Fruit fly (Drosophila melanogaster) whole organism, embryonic: ENCODE data around the gene CG34268.

Experiments
- C15 ChIP-seq: fragments of 200-800 bp; sonication (Bioruptor generic); IDR thresholded peaks from 3 replicates; pipeline ENCODE4 v1.3.6; 2022; ENCODE audit warnings: missing biosample characterization, missing genetic modification characterization
- CG10565 ChIP-seq: fragments of 200-800 bp; sonication (Bioruptor generic); optimal IDR thresholded peaks from 3 replicates; lab custom pipeline; 2016; ENCODE audit warnings: missing biosample characterization, mild to moderate bottlenecking, missing genetic modification characterization
- CG11504 ChIP-seq: fragments of 200-800 bp; sonication (Bioruptor generic); optimal IDR thresholded peaks from 3 replicates; lab custom pipeline; 2019; ENCODE audit warnings: missing biosample characterization, mild to moderate bottlenecking, missing genetic modification characterization, moderate library complexity
- CG13894 ChIP-seq: fragments of 200-800 bp; sonication (Bioruptor generic); optimal IDR thresholded peaks from 3 replicates; lab custom pipeline; 2018; ENCODE audit warnings: missing biosample characterization, mild to moderate bottlenecking, missing genetic modification characterization, moderate library complexity
- CG14014 ChIP-seq: fragments of 200-800 bp; sonication (Bioruptor generic); IDR thresholded peaks from 2 replicates; pipeline ENCODE4 v1.3.6; 2022; ENCODE audit warnings: missing biosample characterization, missing genetic modification characterization
- CG1603 ChIP-seq: fragments of 200-800 bp; sonication (Bioruptor generic); optimal IDR thresholded peaks from 2 replicates; lab custom pipeline; 2019; ENCODE audit warnings: missing biosample characterization, mild to moderate bottlenecking, missing genetic modification characterization, moderate library complexity
- CG17912 ChIP-seq: fragments of 200-800 bp; sonication (Bioruptor generic); optimal IDR thresholded peaks from 2 replicates; lab custom pipeline; 2018; ENCODE audit warnings: missing biosample characterization, mild to moderate bottlenecking, missing genetic modification characterization
- CG2678 ChIP-seq: fragments of 200-800 bp; sonication (Bioruptor generic); optimal IDR thresholded peaks from 3 replicates; lab custom pipeline; 2019; ENCODE audit warnings: missing biosample characterization, mild to moderate bottlenecking, missing genetic modification characterization, moderate library complexity
- CG2889 ChIP-seq: fragments of 200-800 bp; sonication (Bioruptor generic); IDR thresholded peaks from 3 replicates; pipeline ENCODE4 v1.3.6; 2022; ENCODE audit warnings: missing biosample characterization, missing genetic modification characterization
- CG31365 ChIP-seq: fragments of 200-800 bp; sonication (Bioruptor generic); optimal IDR thresholded peaks from 2 replicates; lab custom pipeline; 2018; ENCODE audit warnings: missing biosample characterization, mild to moderate bottlenecking, missing genetic modification characterization
- CG32532 ChIP-seq: fragments of 200-800 bp; sonication (Bioruptor generic); IDR thresholded peaks from 2 replicates; pipeline ENCODE4 v1.3.6; 2022; ENCODE audit warnings: missing biosample characterization, missing genetic modification characterization
- CG4282 ChIP-seq: fragments of 200-800 bp; sonication (Bioruptor generic); optimal IDR thresholded peaks from 2 replicates; lab custom pipeline; 2016; ENCODE audit warnings: missing biosample characterization, missing genetic modification characterization
- CG6272 ChIP-seq: fragments of 200-800 bp; sonication (Bioruptor generic); IDR thresholded peaks from 2 replicates; pipeline ENCODE4 v1.3.6; 2022; ENCODE audit warnings: missing biosample characterization, missing genetic modification characterization
- CG7556 ChIP-seq: fragments of 200-800 bp; sonication (Bioruptor generic); optimal IDR thresholded peaks from 2 replicates; lab custom pipeline; 2017; ENCODE audit warnings: missing biosample characterization, mild to moderate bottlenecking, missing genetic modification characterization
- CG8924 ChIP-seq: fragments of 200-800 bp; optimal IDR thresholded peaks from 3 replicates; lab custom pipeline; 2019; ENCODE audit warnings: missing biosample characterization, mild to moderate bottlenecking, missing genetic modification characterization, moderate library complexity
- CG9797 ChIP-seq: fragments of 200-800 bp; sonication (Bioruptor generic); optimal IDR thresholded peaks from 3 replicates; lab custom pipeline; 2018; ENCODE audit warnings: missing biosample characterization, mild to moderate bottlenecking, missing genetic modification characterization
- CTCF ChIP-seq: fragments of 200-800 bp; sonication (Bioruptor generic); optimal IDR thresholded peaks from 2 replicates; lab custom pipeline; 2017; ENCODE audit warnings: missing biosample characterization, mild to moderate bottlenecking, missing genetic modification characterization, moderate library complexity
- Dad ChIP-seq: fragments of 200-800 bp; sonication (Bioruptor generic); optimal IDR thresholded peaks from 3 replicates; lab custom pipeline; 2016; ENCODE audit warnings: missing biosample characterization, missing genetic modification characterization
- ERR ChIP-seq: fragments of 200-800 bp; sonication (Bioruptor generic); optimal IDR thresholded peaks from 2 replicates; lab custom pipeline; 2016; ENCODE audit warnings: missing biosample characterization, missing genetic modification characterization
- Elba2 ChIP-seq: fragments of 200-800 bp; sonication (Bioruptor generic); optimal IDR thresholded peaks from 3 replicates; lab custom pipeline; 2016; ENCODE audit warnings: missing biosample characterization, missing genetic modification characterization
- Fer3 ChIP-seq: fragments of 200-800 bp; sonication (Bioruptor generic); optimal IDR thresholded peaks from 2 replicates; lab custom pipeline; 2018; ENCODE audit warnings: missing biosample characterization, mild to moderate bottlenecking, missing genetic modification characterization, moderate library complexity
- HLH3B ChIP-seq: fragments of 200-800 bp; sonication (Bioruptor generic); IDR thresholded peaks from 2 replicates; pipeline ENCODE4 v1.3.6; 2022; ENCODE audit warnings: missing biosample characterization, missing genetic modification characterization
- Hmx ChIP-seq: fragments of 200-800 bp; sonication (Bioruptor generic); optimal IDR thresholded peaks from 2 replicates; lab custom pipeline; 2016; ENCODE audit warnings: missing biosample characterization, missing genetic modification characterization
- Med ChIP-seq: fragments of 200-800 bp; sonication (Bioruptor generic); peaks from one replicate; lab custom pipeline; 2016; ENCODE audit warnings: missing biosample characterization, missing genetic modification characterization, mild to moderate bottlenecking, inconsistent platforms, moderate library complexity
- Mrtf ChIP-seq: fragments of 200-800 bp; sonication (Bioruptor generic); IDR thresholded peaks from 3 replicates; pipeline ENCODE4 v1.3.6; 2022; ENCODE audit warnings: missing biosample characterization, missing genetic modification characterization
- Oli ChIP-seq: fragments of 200-800 bp; sonication (Bioruptor generic); optimal IDR thresholded peaks from 2 replicates; lab custom pipeline; 2018; ENCODE audit warnings: missing biosample characterization, mild to moderate bottlenecking, missing genetic modification characterization, moderate library complexity
- Rx ChIP-seq: fragments of 200-800 bp; sonication (Bioruptor generic); IDR thresholded peaks from 2 replicates; pipeline ENCODE4 v1.3.6; 2022; ENCODE audit warnings: missing biosample characterization, missing genetic modification characterization
- ab ChIP-seq: fragments of 200-800 bp; sonication (Bioruptor generic); optimal IDR thresholded peaks from 2 replicates; lab custom pipeline; 2016; ENCODE audit warnings: missing biosample characterization, missing genetic modification characterization
- ase ChIP-seq: fragments of 200-800 bp; sonication (Bioruptor generic); IDR thresholded peaks from 3 replicates; pipeline ENCODE4 v1.3.6; 2022; ENCODE audit warnings: missing biosample characterization, missing genetic modification characterization
- btn ChIP-seq: fragments of 200-800 bp; sonication (Bioruptor generic); optimal IDR thresholded peaks from 2 replicates; lab custom pipeline; 2016; ENCODE audit warnings: missing biosample characterization, missing genetic modification characterization
- corto ChIP-seq: fragments of 200-800 bp; sonication (Bioruptor generic); optimal IDR thresholded peaks from 2 replicates; lab custom pipeline; 2016; ENCODE audit warnings: missing biosample characterization, mild to moderate bottlenecking, missing genetic modification characterization, moderate library complexity
- crc ChIP-seq: fragments of 200-800 bp; sonication (Bioruptor generic); optimal IDR thresholded peaks from 2 replicates; lab custom pipeline; 2016; ENCODE audit warnings: missing biosample characterization, missing genetic modification characterization
- croc ChIP-seq: fragments of 200-800 bp; sonication (Bioruptor generic); conservative IDR thresholded peaks from 3 replicates; pipeline ENCODE4 v1.3.6; 2022; ENCODE audit warnings: missing biosample characterization, missing genetic modification characterization
- dpn ChIP-seq, 2 experiments: fragments of 200-800 bp; sonication (Bioruptor generic); optimal IDR thresholded peaks; 3 replicates each; lab custom pipeline; 2016; ENCODE audit warnings: missing biosample characterization in 2 of 2, missing genetic modification characterization in 2 of 2
- gfzf ChIP-seq: fragments of 200-800 bp; sonication (Bioruptor generic); optimal IDR thresholded peaks from 2 replicates; lab custom pipeline; 2016; ENCODE audit warnings: missing biosample characterization, mild to moderate bottlenecking, missing genetic modification characterization, moderate library complexity
- hkb ChIP-seq, 2 experiments: fragments of 200-800 bp in 1 of 2; fragments of >200 bp in 1 of 2; sonication (Bioruptor generic) in 1 of 2; IDR thresholded peaks in 1 of 2; optimal IDR thresholded peaks in 1 of 2; 2 replicates each; pipeline versions ENCODE4 v1.3.6 to Lab custom; 2017 to 2022; ENCODE audit warnings: missing biosample characterization in 1 of 2, missing genetic modification characterization in 1 of 2
- ken ChIP-seq: fragments of 200-800 bp; sonication (Bioruptor generic); IDR thresholded peaks from 3 replicates; pipeline ENCODE4 v1.3.6; 2022; ENCODE audit warnings: missing biosample characterization, missing genetic modification characterization
- lbe ChIP-seq: fragments of 200-800 bp; sonication (Bioruptor generic); optimal IDR thresholded peaks from 2 replicates; lab custom pipeline; 2016; ENCODE audit warnings: missing biosample characterization, mild to moderate bottlenecking, missing genetic modification characterization
- luna ChIP-seq: fragments of 200-800 bp; sonication (Bioruptor generic); optimal IDR thresholded peaks from 2 replicates; lab custom pipeline; 2016; ENCODE audit warnings: missing biosample characterization, missing genetic modification characterization
- onecut ChIP-seq: fragments of 200-800 bp; sonication (Bioruptor generic); IDR thresholded peaks from 2 replicates; pipeline ENCODE4 v1.3.6; 2022; ENCODE audit warnings: missing biosample characterization, missing genetic modification characterization
- peb ChIP-seq: fragments of 200-800 bp; sonication (Bioruptor generic); IDR thresholded peaks from 2 replicates; pipeline ENCODE4 v1.3.6; 2022; ENCODE audit warnings: missing biosample characterization, missing genetic modification characterization
- pzg ChIP-seq: fragments of 200-800 bp; sonication (Bioruptor generic); optimal IDR thresholded peaks from 3 replicates; lab custom pipeline; 2018; ENCODE audit warnings: missing biosample characterization, mild to moderate bottlenecking, missing genetic modification characterization, moderate library complexity
- ranshi ChIP-seq: fragments of 200-800 bp; sonication (Bioruptor generic); IDR thresholded peaks from 2 replicates; pipeline ENCODE4 v1.3.6; 2022; ENCODE audit warnings: missing biosample characterization, missing genetic modification characterization
- run ChIP-seq: fragments of 200-800 bp; sonication (Bioruptor generic); optimal IDR thresholded peaks from 3 replicates; lab custom pipeline; 2018; ENCODE audit warnings: missing biosample characterization, mild to moderate bottlenecking, missing genetic modification characterization
- sc ChIP-seq, 3 experiments: fragments of >200 bp in 2 of 3; fragments of 200-800 bp in 1 of 3; sonication (Bioruptor generic) in 1 of 3; optimal IDR thresholded peaks; 2 replicates in 2 of 3; 3 replicates in 1 of 3; lab custom pipeline; 2017; ENCODE audit warnings: mild to moderate bottlenecking in 1 of 3, missing biosample characterization in 1 of 3, missing genetic modification characterization in 1 of 3, missing genetic modification reagents in 1 of 3
- sens ChIP-seq: fragments of 200-800 bp; sonication (Bioruptor generic); peaks from one replicate; lab custom pipeline; 2016; ENCODE audit warnings: missing biosample characterization, missing genetic modification characterization
- shn ChIP-seq: fragments of 200-800 bp; sonication (Bioruptor generic); optimal IDR thresholded peaks from 3 replicates; lab custom pipeline; 2016; ENCODE audit warnings: missing biosample characterization, missing genetic modification characterization
- sug ChIP-seq: fragments of 200-800 bp; optimal IDR thresholded peaks from 2 replicates; lab custom pipeline; 2019; ENCODE audit warnings: missing biosample characterization, mild to moderate bottlenecking, missing genetic modification characterization, moderate library complexity
- usp ChIP-seq: fragments of >200 bp; optimal IDR thresholded peaks from 2 replicates; lab custom pipeline; 2017; ENCODE audit warnings: missing biosample characterization, missing genetic modification characterization
- zen2 ChIP-seq: fragments of 200-800 bp; sonication (Bioruptor generic); IDR thresholded peaks from 3 replicates; pipeline ENCODE4 v1.3.6; 2022; ENCODE audit warnings: missing biosample characterization, missing genetic modification characterization; ENCODE audit not compliant: partially characterized antibody

The CG34268 gene

DNA sequence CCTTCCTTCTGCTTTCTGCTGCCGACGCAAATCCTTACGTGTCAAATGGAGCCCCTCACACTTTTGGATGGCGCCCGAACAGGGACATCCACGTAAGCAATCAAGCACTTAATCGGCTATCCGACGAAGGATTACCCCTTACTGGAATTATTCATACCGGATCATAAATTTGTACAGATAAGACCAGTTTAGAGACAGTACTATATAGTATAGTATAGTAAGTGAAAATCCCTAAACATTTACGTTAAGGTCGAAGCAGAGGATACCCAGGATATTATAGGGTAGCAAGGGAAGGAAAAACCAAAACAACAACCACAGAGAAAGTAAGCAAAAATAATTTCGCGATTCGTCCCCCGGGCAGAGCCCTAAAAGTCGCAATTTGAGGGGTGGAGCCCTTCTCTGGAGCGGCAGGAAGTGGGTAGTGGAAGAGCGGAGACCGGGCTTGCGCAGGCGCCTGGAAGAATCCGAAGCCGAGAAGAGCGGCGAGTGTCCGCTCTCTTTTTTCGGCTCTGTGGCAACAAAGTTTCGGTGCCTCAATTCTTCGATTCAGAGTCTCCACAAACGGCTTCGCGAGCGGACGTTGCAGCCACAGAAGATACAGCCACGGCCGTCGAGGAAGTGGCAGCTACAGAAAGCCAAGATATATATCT, 44.9 kb downstream of the CG34268 start (continued):
- TF ChIP-seq CG1603 (tag; lab: Kevin White, UChicago): peak; percentile 59
- peak; percentile 83 for TF ChIP-seq CG2678 (tag; lab: Kevin White, UChicago)
- peak; percentile 76 for TF ChIP-seq Fer3 (tag; lab: Kevin White, UChicago)
- peak; percentile 57 for TF ChIP-seq ERR (GFP tag; lab: Kevin White, UChicago)
- TF ChIP-seq gfzf: no peak
- TF ChIP-seq ken: no peak
- TF ChIP-seq croc (GFP tag; lab: Robert Waterston, UW): no peak
- TF ChIP-seq run (tag; lab: Kevin White, UChicago): no peak
- peak; percentile 60 to 69 for TF ChIP-seq dpn (GFP tag; optimal IDR thresholded peaks at IDR 0.05; lab: Kevin White, UChicago)
- TF ChIP-seq ase: peak; percentile 58; the same call in 1 of the 3 replicates
- TF ChIP-seq CG2889 (GFP tag; lab: Robert Waterston, UW): peak; percentile 48; the same call in 1 of the 3 replicates
- TF ChIP-seq hkb (optimal IDR thresholded peaks at IDR 0.05; lab: Kevin White, UChicago): no peak
- TF ChIP-seq hkb (GFP tag; IDR thresholded peaks at IDR 0.05; lab: Robert Waterston, UW): peak; percentile 68
- TF ChIP-seq corto (GFP tag; lab: Kevin White, UChicago): peak; percentile 6
- 0 out of 3 replicates have a peak, but pooled peaks have one; percentile 4 for TF ChIP-seq Mrtf (GFP tag; lab: Robert Waterston, UW)
- TF ChIP-seq CG32532 (GFP tag; lab: Robert Waterston, UW): peak; percentile 79
- TF ChIP-seq CG10565 (GFP tag; lab: Kevin White, UChicago): no peak
- peak; percentile 8 for TF ChIP-seq CG4282 (GFP tag; lab: Kevin White, UChicago)
- TF ChIP-seq CG14014 (GFP tag; lab: Robert Waterston, UW): peak; percentile 77
- peak; percentile 91 for TF ChIP-seq sens (GFP tag; lab: Kevin White, UChicago)
- TF ChIP-seq onecut (GFP tag; lab: Robert Waterston, UW): peak; percentile 35; the same call in 1 of the 2 replicates
- TF ChIP-seq luna: peak; percentile 42
- peak; percentile 73 for TF ChIP-seq ranshi
- peak; percentile 28 for TF ChIP-seq CG31365 (tag; lab: Kevin White, UChicago)
- TF ChIP-seq pzg (GFP tag; lab: Kevin White, UChicago): no peak
- TF ChIP-seq sug (tag; lab: Kevin White, UChicago): peak; percentile 22
- TF ChIP-seq CG11504: peak; percentile 68
- no peak for TF ChIP-seq usp (GFP tag; lab: Kevin White, UChicago)
- 0 out of 2 replicates have a peak, but pooled peaks have one; percentile 12 for TF ChIP-seq CG6272
- TF ChIP-seq CG17912 (GFP tag; lab: Kevin White, UChicago): no peak
- TF ChIP-seq CG9797: no peak
- TF ChIP-seq CG8924 (tag; lab: Kevin White, UChicago): peak; percentile 62
- peak; percentile 94 for TF ChIP-seq Med (GFP tag; lab: Kevin White, UChicago)
- TF ChIP-seq Dad: peak; percentile 56
- TF ChIP-seq Oli (tag; lab: Kevin White, UChicago): peak; percentile 63
- no peak for TF ChIP-seq btn (GFP tag; lab: Kevin White, UChicago)
- TF ChIP-seq sc (optimal IDR thresholded peaks at IDR 0.05; lab: Kevin White, UChicago): no peak
- TF ChIP-seq sc (GFP tag; optimal IDR thresholded peaks at IDR 0.05; lab: Kevin White, UChicago): no peak
- TF ChIP-seq peb (GFP tag; lab: Robert Waterston, UW): no peak
- TF ChIP-seq CG13894 (tag; lab: Kevin White, UChicago): peak; percentile 84
- 0 out of 3 replicates have a peak, but pooled peaks have one; percentile 51 for TF ChIP-seq C15 (GFP tag; lab: Robert Waterston, UW)
- 0 out of 2 replicates have a peak, but pooled peaks have one; percentile 21 for TF ChIP-seq Rx (GFP tag; lab: Robert Waterston, UW)
- TF ChIP-seq lbe (GFP tag; lab: Kevin White, UChicago): peak; percentile 72
- TF ChIP-seq zen2 (GFP tag; lab: Robert Waterston, UW): no peak
- TF ChIP-seq crc (GFP tag; lab: Kevin White, UChicago): peak; percentile 66
- TF ChIP-seq Elba2: no peak
- peak; percentile 47 for TF ChIP-seq shn (GFP tag; lab: Kevin White, UChicago)
- no peak for TF ChIP-seq ab
- TF ChIP-seq HLH3B: peak; percentile 67
- peak; percentile 73 for TF ChIP-seq CG7556 (GFP tag; lab: Kevin White, UChicago)
- no peak for TF ChIP-seq CTCF (GFP tag; lab: Kevin White, UChicago)
- peak; percentile 28 for TF ChIP-seq Hmx (GFP tag; lab: Kevin White, UChicago)
